Worm (Caenorhabditis elegans): ENCODE measurements around the gene Y54G2A.26.

DNA sequence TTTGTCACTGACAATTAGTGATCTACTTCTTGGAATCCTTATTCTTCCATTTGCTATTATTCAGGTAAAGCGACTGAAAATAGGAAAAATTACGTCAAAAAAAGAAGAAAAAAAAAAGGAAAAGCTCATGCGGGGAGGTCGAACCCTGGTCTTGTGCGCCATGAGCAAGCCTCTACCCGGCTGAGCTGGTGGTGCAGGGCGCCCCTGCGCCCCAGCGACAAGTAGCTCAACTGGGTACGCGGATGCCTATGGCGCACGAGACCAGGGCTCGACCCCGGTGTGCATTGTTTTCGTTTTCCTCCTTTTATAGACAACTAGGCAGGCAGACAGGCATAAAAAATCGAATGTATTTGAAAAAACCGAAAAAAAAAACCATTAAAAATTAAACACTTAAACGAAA, 35.0 kb downstream of the Y54G2A.26 start:
- TF ChIP-seq lin-11 (tag; optimal IDR thresholded peaks at IDR 0.05) (no peak), nhr-25 (tag; optimal IDR thresholded peaks at IDR 0.05) (no peak), mab-5 (tag; optimal IDR thresholded peaks at IDR 0.05) (no peak), nhr-77 (tag; optimal IDR thresholded peaks at IDR 0.05) (no peak), peb-1 (tag; optimal IDR thresholded peaks at IDR 0.05) (no peak), R02D3.7 (tag; optimal IDR thresholded peaks at IDR 0.05) (no peak), F13H6.1 (tag; optimal IDR thresholded peaks at IDR 0.05) (no peak), ztf-4 (tag; optimal IDR thresholded peaks at IDR 0.05) (no peak), egl-27 (tag; optimal IDR thresholded peaks at IDR 0.05) (no peak), aly-2 (tag; optimal IDR thresholded peaks at IDR 0.05) (no peak), elt-3 (tag; optimal IDR thresholded peaks at IDR 0.05) (no peak)

All from whole organism, L2 larva.